Worm (Caenorhabditis elegans): ENCODE measurements around the gene sea-1.

Gene sea-1

ce11 chrII:3634765-3635164 is 38.6 kb downstream of the sea-1 start:
- no peak for TF ChIP-seq lsy-2 (tag; optimal IDR thresholded peaks at IDR 0.05)
- no peak for TF ChIP-seq fos-1 (tag; optimal IDR thresholded peaks at IDR 0.05)
- no peak for TF ChIP-seq gmeb-1 (tag; optimal IDR thresholded peaks at IDR 0.05)

ce11 chrII:3630810-3631209 is 42.6 kb downstream of the sea-1 start, which contains the start of gene M151.2:
M151.2 (plus strand) TSS chrII:3631110.
- TF ChIP-seq ztf-4 (tag; optimal IDR thresholded peaks at IDR 0.05) (no peak), nhr-129 (tag; optimal IDR thresholded peaks at IDR 0.05) (no peak), mab-5 (tag; optimal IDR thresholded peaks at IDR 0.05) (no peak), nhr-237 (tag; optimal IDR thresholded peaks at IDR 0.05) (no peak), R02D3.7 (tag; optimal IDR thresholded peaks at IDR 0.05) (no peak), unc-39 (tag; optimal IDR thresholded peaks at IDR 0.05) (no peak), F13H6.1 (tag; optimal IDR thresholded peaks at IDR 0.05) (no peak), dmd-4 (tag; optimal IDR thresholded peaks at IDR 0.05) (no peak), ama-1 (optimal IDR thresholded peaks at IDR 0.05) (no peak), blmp-1 (tag; optimal IDR thresholded peaks at IDR 0.05; ENCODE audit: insufficient read depth) (no peak), C34F6.9 (tag; optimal IDR thresholded peaks at IDR 0.05) (no peak), lin-13 (GFP tag; optimal IDR thresholded peaks at IDR 0.05) (no peak), nhr-25 (tag; optimal IDR thresholded peaks at IDR 0.05) (no peak), unc-62 (GFP tag; optimal IDR thresholded peaks at IDR 0.05) (no peak), nhr-21 (tag; optimal IDR thresholded peaks at IDR 0.05) (no peak), ZK546.5 (tag; optimal IDR thresholded peaks at IDR 0.05) (no peak), peb-1 (tag; optimal IDR thresholded peaks at IDR 0.05) (no peak)

ce11 chrII:3626872-3627271 is 46.5 kb downstream of the sea-1 start, which contains the start of gene M151.3:
M151.3 (plus strand) TSS chrII:3627172.
- TF ChIP-seq nhr-77 (tag; optimal IDR thresholded peaks at IDR 0.05): no peak
- TF ChIP-seq zag-1 (tag; optimal IDR thresholded peaks at IDR 0.05): no peak
- TF ChIP-seq C34F6.9 (tag; optimal IDR thresholded peaks at IDR 0.05): no peak
- TF ChIP-seq elt-1 (tag; optimal IDR thresholded peaks at IDR 0.05): no peak
- TF ChIP-seq gmeb-1 (tag; optimal IDR thresholded peaks at IDR 0.05): no peak
- no peak for TF ChIP-seq dmd-4 (tag; optimal IDR thresholded peaks at IDR 0.05)
- no peak for TF ChIP-seq fos-1 (tag; optimal IDR thresholded peaks at IDR 0.05)
- no peak for TF ChIP-seq ceh-16 (tag; optimal IDR thresholded peaks at IDR 0.05)
- TF ChIP-seq elt-3 (tag; optimal IDR thresholded peaks at IDR 0.05): no peak

ce11 chrII:3622014-3622413 is 51.4 kb downstream of the sea-1 start, which contains the start of gene M151.7:
M151.7 (plus strand) TSS chrII:3622314.
- TF ChIP-seq lin-11 (tag; optimal IDR thresholded peaks at IDR 0.05): no peak
